Fruit fly (Drosophila melanogaster): ENCODE results near the gene CG7330.

DNA sequence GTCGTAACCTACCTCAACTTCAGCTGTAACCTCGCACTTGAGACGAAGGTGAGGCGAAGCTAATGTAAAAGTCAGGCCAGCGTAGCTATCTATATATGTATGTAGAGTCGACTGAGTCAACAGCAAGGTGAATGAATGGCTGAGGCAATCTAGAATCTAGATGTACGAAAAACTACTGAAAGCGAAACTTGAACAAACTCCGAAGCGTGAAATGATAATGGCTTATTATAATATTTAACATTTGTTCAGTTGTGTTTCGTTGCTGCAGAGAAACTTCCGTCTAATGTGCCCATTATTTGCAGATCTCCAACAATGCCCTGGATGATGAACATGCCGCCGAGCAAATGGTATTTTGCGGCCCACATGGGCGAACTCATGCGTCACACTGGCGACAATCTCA, 4.1 kb upstream of the CG7330 start:
- TF ChIP-seq CG13204 (GFP tag; optimal IDR thresholded peaks at IDR 0.05) (no peak), fd96Ca (GFP tag; IDR thresholded peaks at IDR 0.05) (no peak), gl (tag; optimal IDR thresholded peaks at IDR 0.05) (no peak), CG9948 (tag; optimal IDR thresholded peaks at IDR 0.05) (no peak), CG12605 (GFP tag; IDR thresholded peaks at IDR 0.05) (no peak), CG15710 (tag; optimal IDR thresholded peaks at IDR 0.05) (no peak), CG32121 (GFP tag; IDR thresholded peaks at IDR 0.05) (no peak), CG4496 (GFP tag; IDR thresholded peaks at IDR 0.05) (no peak), CG17806 (tag; optimal IDR thresholded peaks at IDR 0.05) (no peak), CG10348 (GFP tag; IDR thresholded peaks at IDR 0.05) (no peak), CG14655 (GFP tag; optimal IDR thresholded peaks at IDR 0.05) (no peak)

Data from whole organism, pupa.